Fruit fly (Drosophila melanogaster) whole organism, embryonic: ENCODE data around the gene DhpD.

Source experiments
- Awh ChIP-seq: fragments of 200-800 bp; sonication (Bioruptor generic); IDR thresholded peaks from 2 replicates; pipeline ENCODE4, ENCODE4 v1.3.6; 2022; ENCODE audit warnings: missing biosample characterization, missing genetic modification characterization
- CG14014 ChIP-seq: fragments of 200-800 bp; sonication (Bioruptor generic); IDR thresholded peaks from 2 replicates; pipeline ENCODE4 v1.3.6; 2022; ENCODE audit warnings: missing biosample characterization, missing genetic modification characterization
- CG17829 ChIP-seq: fragments of 200-800 bp; optimal IDR thresholded peaks from 2 replicates; lab custom pipeline; 2019; ENCODE audit warnings: missing biosample characterization, mild to moderate bottlenecking, missing genetic modification characterization, moderate library complexity
- CG18262 ChIP-seq: fragments of 200-800 bp; optimal IDR thresholded peaks from 3 replicates; lab custom pipeline; 2019; ENCODE audit warnings: missing biosample characterization, mild to moderate bottlenecking, missing genetic modification characterization, moderate library complexity
- CG2116 ChIP-seq: fragments of 200-800 bp; sonication (Bioruptor generic); optimal IDR thresholded peaks from 3 replicates; lab custom pipeline; 2018; ENCODE audit warnings: missing biosample characterization, mild to moderate bottlenecking, missing genetic modification characterization
- CG30403 ChIP-seq: fragments of 200-800 bp; sonication (Bioruptor generic); optimal IDR thresholded peaks from 3 replicates; lab custom pipeline; 2016; ENCODE audit warnings: missing biosample characterization, missing genetic modification characterization
- CG31441 ChIP-seq: fragments of 200-800 bp; sonication (Bioruptor generic); IDR thresholded peaks from 2 replicates; pipeline ENCODE4 v1.3.6; 2022; ENCODE audit warnings: missing biosample characterization, missing genetic modification characterization
- CG32767 ChIP-seq: fragments of 200-800 bp; sonication (Bioruptor generic); IDR thresholded peaks from 2 replicates; pipeline ENCODE4 v1.3.6; 2022; ENCODE audit warnings: missing biosample characterization, missing genetic modification characterization
- CG33213 ChIP-seq: fragments of 200-800 bp; sonication (Bioruptor generic); optimal IDR thresholded peaks from 3 replicates; lab custom pipeline; 2016; ENCODE audit warnings: missing biosample characterization, missing genetic modification characterization
- CG4854 ChIP-seq: fragments of 200-800 bp; sonication (Bioruptor generic); optimal IDR thresholded peaks from 2 replicates; lab custom pipeline; 2016; ENCODE audit warnings: missing biosample characterization, missing genetic modification characterization, inconsistent platforms
- CG7745 ChIP-seq: fragments of 200-800 bp; sonication (Bioruptor generic); optimal IDR thresholded peaks from 2 replicates; lab custom pipeline; 2018; ENCODE audit warnings: missing biosample characterization, mild to moderate bottlenecking, missing genetic modification characterization, moderate library complexity
- CG9817 ChIP-seq: fragments of 200-800 bp; sonication (Bioruptor generic); optimal IDR thresholded peaks from 2 replicates; lab custom pipeline; 2018; ENCODE audit warnings: missing biosample characterization, mild to moderate bottlenecking, missing genetic modification characterization, moderate library complexity
- Camta ChIP-seq: fragments of 200-800 bp; sonication (Bioruptor generic); optimal IDR thresholded peaks from 2 replicates; lab custom pipeline; 2016; ENCODE audit warnings: missing biosample characterization, missing genetic modification characterization
- D ChIP-seq, 2 experiments: fragments of 200-800 bp in 1 of 2; fragments of >200 bp in 1 of 2; sonication (Bioruptor generic) in 1 of 2; optimal IDR thresholded peaks; 2 replicates in 1 of 2; 3 replicates in 1 of 2; lab custom pipeline; 2017; ENCODE audit warnings: mild to moderate bottlenecking in 1 of 2, missing biosample characterization in 1 of 2, missing genetic modification characterization in 1 of 2, missing genetic modification reagents in 1 of 2
- Dp ChIP-seq: fragments of 200-800 bp; sonication (Bioruptor generic); optimal IDR thresholded peaks from 2 replicates; lab custom pipeline; 2018; ENCODE audit warnings: missing biosample characterization, mild to moderate bottlenecking, missing genetic modification characterization, moderate library complexity
- ERR ChIP-seq: fragments of 200-800 bp; sonication (Bioruptor generic); optimal IDR thresholded peaks from 2 replicates; lab custom pipeline; 2016; ENCODE audit warnings: missing biosample characterization, missing genetic modification characterization
- Ets97D ChIP-seq: fragments of 200-800 bp; sonication (Bioruptor generic); optimal IDR thresholded peaks from 3 replicates; lab custom pipeline; 2016; ENCODE audit warnings: missing biosample characterization, missing genetic modification characterization
- HLH4C ChIP-seq: fragments of 200-800 bp; sonication (Bioruptor generic); IDR thresholded peaks from 3 replicates; pipeline ENCODE4 v1.3.6; 2022; ENCODE audit warnings: missing biosample characterization, missing genetic modification characterization; ENCODE audit not compliant: partially characterized antibody
- Hand ChIP-seq: fragments of 200-800 bp; sonication (Bioruptor generic); optimal IDR thresholded peaks from 2 replicates; lab custom pipeline; 2017; ENCODE audit warnings: mild to moderate bottlenecking, missing biosample characterization, missing genetic modification reagents, missing genetic modification characterization
- Lhr ChIP-seq: fragments of 200-800 bp; sonication (Bioruptor generic); optimal IDR thresholded peaks from 3 replicates; lab custom pipeline; 2017; ENCODE audit warnings: mild to moderate bottlenecking, missing biosample characterization, missing genetic modification reagents, missing genetic modification characterization
- Mad ChIP-seq: fragments of 200-800 bp; sonication (Bioruptor generic); optimal IDR thresholded peaks from 2 replicates; lab custom pipeline; 2016; ENCODE audit warnings: missing biosample characterization, missing genetic modification characterization
- Optix ChIP-seq: fragments of 200-800 bp; sonication (Bioruptor generic); IDR thresholded peaks from 3 replicates; pipeline ENCODE4 v1.3.6; 2022; ENCODE audit warnings: missing biosample characterization, missing genetic modification characterization
- Ravus ChIP-seq: fragments of 200-800 bp; sonication (Bioruptor generic); IDR thresholded peaks from 2 replicates; pipeline ENCODE4 v1.3.6; 2022; ENCODE audit warnings: missing biosample characterization, missing genetic modification characterization
- Rx ChIP-seq: fragments of 200-800 bp; sonication (Bioruptor generic); IDR thresholded peaks from 2 replicates; pipeline ENCODE4 v1.3.6; 2022; ENCODE audit warnings: missing biosample characterization, missing genetic modification characterization
- Sox100B ChIP-seq: fragments of 200-800 bp; sonication (Bioruptor generic); optimal IDR thresholded peaks from 3 replicates; lab custom pipeline; 2018; ENCODE audit warnings: missing biosample characterization, mild to moderate bottlenecking, missing genetic modification characterization
- Usf ChIP-seq: fragments of 200-800 bp; sonication (Bioruptor generic); optimal IDR thresholded peaks from 2 replicates; lab custom pipeline; 2017; ENCODE audit warnings: missing genotype, missing biosample characterization, missing genetic modification characterization
- al ChIP-seq: fragments of 200-800 bp; sonication (Bioruptor generic); IDR thresholded peaks from 2 replicates; pipeline ENCODE4 v1.3.6; 2022; ENCODE audit warnings: missing biosample characterization, missing genetic modification characterization
- btn ChIP-seq: fragments of 200-800 bp; sonication (Bioruptor generic); optimal IDR thresholded peaks from 2 replicates; lab custom pipeline; 2016; ENCODE audit warnings: missing biosample characterization, missing genetic modification characterization
- chinmo ChIP-seq: fragments of 200-800 bp; sonication (Bioruptor generic); IDR thresholded peaks from 4 replicates; pipeline ENCODE4 v1.3.6; 2022; ENCODE audit warnings: missing biosample characterization, missing genetic modification characterization; ENCODE audit not compliant: partially characterized antibody
- dysf ChIP-seq: fragments of 200-800 bp; sonication (Bioruptor generic); IDR thresholded peaks from 3 replicates; pipeline ENCODE4 v1.3.6; 2022; ENCODE audit warnings: missing biosample characterization, missing genetic modification characterization
- emc ChIP-seq: fragments of 200-800 bp; sonication (Bioruptor generic); optimal IDR thresholded peaks from 2 replicates; lab custom pipeline; 2016; ENCODE audit warnings: missing biosample characterization, missing genetic modification characterization
- esg ChIP-seq: fragments of 200-800 bp; sonication (Bioruptor generic); conservative IDR thresholded peaks from 2 replicates; pipeline ENCODE4 v1.3.6; 2022; ENCODE audit warnings: missing biosample characterization, missing genetic modification characterization
- exex ChIP-seq: fragments of 200-800 bp; sonication (Bioruptor generic); optimal IDR thresholded peaks from 4 replicates; lab custom pipeline; 2018; ENCODE audit warnings: missing biosample characterization, mild to moderate bottlenecking, missing genetic modification characterization, moderate library complexity
- fru ChIP-seq: fragments of >200 bp; optimal IDR thresholded peaks from 2 replicates; lab custom pipeline; 2017
- fu2 ChIP-seq: fragments of 200-800 bp; sonication (Bioruptor generic); optimal IDR thresholded peaks from 2 replicates; lab custom pipeline; 2016; ENCODE audit warnings: missing biosample characterization, missing genetic modification characterization
- gce ChIP-seq: fragments of 200-800 bp; sonication (Bioruptor generic); IDR thresholded peaks from 3 replicates; pipeline ENCODE4 v1.3.6; 2022; ENCODE audit warnings: missing biosample characterization, missing genetic modification characterization
- gfzf ChIP-seq: fragments of 200-800 bp; sonication (Bioruptor generic); optimal IDR thresholded peaks from 2 replicates; lab custom pipeline; 2016; ENCODE audit warnings: missing biosample characterization, mild to moderate bottlenecking, missing genetic modification characterization, moderate library complexity
- ind ChIP-seq: fragments of 200-800 bp; sonication (Bioruptor generic); optimal IDR thresholded peaks from 3 replicates; lab custom pipeline; 2016; ENCODE audit warnings: missing biosample characterization, missing genetic modification characterization
- inv ChIP-seq: fragments of 200-800 bp; sonication (Bioruptor generic); IDR thresholded peaks from 2 replicates; pipeline ENCODE4 v1.3.6; 2022; ENCODE audit warnings: missing biosample characterization, missing genetic modification characterization; ENCODE audit not compliant: partially characterized antibody
- kay ChIP-seq: fragments of 200-800 bp; sonication (Bioruptor generic); optimal IDR thresholded peaks from 2 replicates; lab custom pipeline; 2016; ENCODE audit warnings: missing biosample characterization, missing genetic modification characterization
- klu ChIP-seq: fragments of 200-800 bp; sonication (Bioruptor generic); IDR thresholded peaks from 2 replicates; pipeline ENCODE4 v1.3.6; 2022; ENCODE audit warnings: missing biosample characterization, missing genetic modification characterization
- lab ChIP-seq: fragments of 200-800 bp; sonication (Bioruptor generic); optimal IDR thresholded peaks from 3 replicates; lab custom pipeline; 2017; ENCODE audit warnings: missing biosample characterization, missing genetic modification characterization, mild to moderate bottlenecking, moderate library complexity, missing genetic modification reagents
- lbe ChIP-seq: fragments of 200-800 bp; sonication (Bioruptor generic); optimal IDR thresholded peaks from 2 replicates; lab custom pipeline; 2016; ENCODE audit warnings: missing biosample characterization, mild to moderate bottlenecking, missing genetic modification characterization
- odd ChIP-seq: fragments of 200-800 bp; sonication (Bioruptor generic); optimal IDR thresholded peaks from 2 replicates; lab custom pipeline; 2017; ENCODE audit warnings: missing biosample characterization, mild to moderate bottlenecking, missing genetic modification characterization
- stwl ChIP-seq: fragments of 200-800 bp; sonication (Bioruptor generic); optimal IDR thresholded peaks from 3 replicates; lab custom pipeline; 2018; ENCODE audit warnings: missing biosample characterization, mild to moderate bottlenecking, missing genetic modification characterization, moderate library complexity
- toy ChIP-seq: fragments of 200-800 bp; sonication (Bioruptor generic); IDR thresholded peaks from 2 replicates; pipeline ENCODE4 v1.3.6; 2022; ENCODE audit warnings: missing biosample characterization, missing genetic modification characterization
- vfl ChIP-seq: fragments of 200-800 bp; sonication (Bioruptor generic); optimal IDR thresholded peaks from 2 replicates; lab custom pipeline; 2016; ENCODE audit warnings: missing biosample characterization, missing genetic modification characterization
- vnd ChIP-seq: fragments of 200-800 bp; sonication (Bioruptor generic); IDR thresholded peaks from 3 replicates; pipeline ENCODE4 v1.3.6; 2022; ENCODE audit warnings: missing biosample characterization, missing genetic modification characterization; ENCODE audit not compliant: partially characterized antibody
- z ChIP-seq: fragments of 200-800 bp; sonication (Bioruptor generic); IDR thresholded peaks from 3 replicates; pipeline ENCODE4 v1.3.6; 2022; ENCODE audit warnings: missing biosample characterization, missing genetic modification characterization
- zen ChIP-seq: fragments of 200-800 bp; sonication (Bioruptor generic); optimal IDR thresholded peaks from 3 replicates; lab custom pipeline; 2018; ENCODE audit warnings: missing biosample characterization, mild to moderate bottlenecking, missing genetic modification characterization, moderate library complexity
- zf30C ChIP-seq: fragments of 200-800 bp; sonication (Bioruptor generic); optimal IDR thresholded peaks from 3 replicates; lab custom pipeline; 2018; ENCODE audit warnings: missing biosample characterization, mild to moderate bottlenecking, missing genetic modification characterization

Gene DhpD

DNA sequence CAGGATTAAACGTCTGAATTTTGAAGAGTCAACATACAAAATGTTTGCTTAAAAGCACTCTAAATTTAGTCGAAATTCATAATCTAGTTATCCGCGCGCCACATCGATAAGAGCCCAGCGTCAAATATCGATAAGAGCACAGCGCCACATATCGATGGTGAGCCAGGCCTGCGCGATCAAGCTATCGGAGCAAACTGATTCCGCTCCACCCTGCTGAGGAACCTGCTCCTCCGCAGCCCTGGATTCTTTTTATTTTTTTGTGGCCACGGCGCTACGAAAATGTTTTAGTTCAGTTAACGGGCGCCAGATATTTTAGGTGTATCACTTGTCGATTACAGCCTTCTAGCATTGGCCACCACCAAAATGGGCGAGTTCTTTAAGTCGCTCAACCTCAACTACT is 8.3 kb downstream of the DhpD start (continued):
- TF ChIP-seq dysf (GFP tag; lab: Robert Waterston, UW) = peak; percentile 25; the same call in 1 of the 3 replicates
- TF ChIP-seq exex (tag; lab: Kevin White, UChicago) = no peak
- peak; percentile 35 for TF ChIP-seq zen (tag; lab: Kevin White, UChicago)
- no peak for TF ChIP-seq Hand
- TF ChIP-seq Awh (GFP tag; lab: Robert Waterston, UW) = no peak
- TF ChIP-seq Ets97D (GFP tag; lab: Kevin White, UChicago) = peak; percentile 70
- no peak for TF ChIP-seq CG32767 (GFP tag; lab: Robert Waterston, UW)
- TF ChIP-seq ERR = peak; percentile 50
- peak; percentile 25 for TF ChIP-seq CG9817
- peak; percentile 84 for TF ChIP-seq CG33213
- no peak for TF ChIP-seq Ravus (GFP tag; lab: Robert Waterston, UW)
- peak; percentile 97 for TF ChIP-seq vnd (GFP tag; lab: Robert Waterston, UW)
- no peak for TF ChIP-seq lab (GFP tag; lab: Kevin White, UChicago)
- TF ChIP-seq Usf = no peak
- peak; percentile 88 for TF ChIP-seq Lhr (GFP tag; lab: Kevin White, UChicago)
- peak; percentile 19 for TF ChIP-seq vfl (GFP tag; lab: Kevin White, UChicago)
- TF ChIP-seq Optix (GFP tag; lab: Robert Waterston, UW) = no peak
- no peak for TF ChIP-seq kay
- peak; percentile 31 for TF ChIP-seq Mad
- TF ChIP-seq lbe = no peak
- peak; percentile 14 for TF ChIP-seq D (optimal IDR thresholded peaks at IDR 0.05; lab: Kevin White, UChicago)
- no peak for TF ChIP-seq D (GFP tag; optimal IDR thresholded peaks at IDR 0.05; lab: Kevin White, UChicago)
- TF ChIP-seq odd (GFP tag; lab: Kevin White, UChicago) = no peak
- TF ChIP-seq al (GFP tag; lab: Robert Waterston, UW) = 0 out of 2 replicates have a peak, but pooled peaks have one; percentile 10
- no peak for TF ChIP-seq CG14014 (GFP tag; lab: Robert Waterston, UW)
- no peak; the same call in 1 of the 2 replicates for TF ChIP-seq Rx
- no peak for TF ChIP-seq btn (GFP tag; lab: Kevin White, UChicago)
- peak; percentile 97 for TF ChIP-seq Dp
- peak; percentile 25 for TF ChIP-seq CG30403 (GFP tag; lab: Kevin White, UChicago)
- TF ChIP-seq Camta (GFP tag; lab: Kevin White, UChicago) = peak; percentile 14
- no peak for TF ChIP-seq gce (GFP tag; lab: Robert Waterston, UW)
- TF ChIP-seq CG7745 = no peak
- peak; percentile 58 for TF ChIP-seq stwl (tag; lab: Kevin White, UChicago)
- no peak for TF ChIP-seq esg (GFP tag; lab: Robert Waterston, UW)
- no peak for TF ChIP-seq klu
- TF ChIP-seq HLH4C (GFP tag; lab: Robert Waterston, UW) = peak; percentile 97
- TF ChIP-seq CG18262 (tag; lab: Kevin White, UChicago) = no peak
- no peak for TF ChIP-seq z
- TF ChIP-seq fru = no peak
- TF ChIP-seq CG2116 (GFP tag; lab: Kevin White, UChicago) = peak; percentile 86
- TF ChIP-seq toy (GFP tag; lab: Robert Waterston, UW) = no peak
- no peak for TF ChIP-seq zf30C (GFP tag; lab: Kevin White, UChicago)
- TF ChIP-seq emc = peak; percentile 30
- peak; percentile 98 for TF ChIP-seq chinmo (GFP tag; lab: Robert Waterston, UW)
- peak; percentile 31 for TF ChIP-seq gfzf
- peak; percentile 70 for TF ChIP-seq CG17829
- no peak for TF ChIP-seq CG4854 (GFP tag; lab: Kevin White, UChicago)
- no peak for TF ChIP-seq ind (GFP tag; lab: Kevin White, UChicago)
- TF ChIP-seq CG31441 (GFP tag; lab: Robert Waterston, UW) = no peak; the same call in 1 of the 2 replicates
- TF ChIP-seq fu2 (GFP tag; lab: Kevin White, UChicago) = peak; percentile 54
- TF ChIP-seq Sox100B (GFP tag; lab: Kevin White, UChicago) = no peak
- TF ChIP-seq inv = peak; percentile 97
